Worm (Caenorhabditis elegans): ENCODE results near the gene C16D2.3.

ce11 chrII:9099017-9099416 lies 38.9 kb upstream of the C16D2.3 start, which contains the start of gene T24H10.1:
- TF ChIP-seq ztf-11 (tag; optimal IDR thresholded peaks at IDR 0.05), result no peak
- no peak for TF ChIP-seq mab-5 (tag; optimal IDR thresholded peaks at IDR 0.05)
- TF ChIP-seq blmp-1 (tag; optimal IDR thresholded peaks at IDR 0.05), result no peak
- no peak for TF ChIP-seq unc-62 (GFP tag; optimal IDR thresholded peaks at IDR 0.05)
- no peak for TF ChIP-seq snpc-4 (tag; optimal IDR thresholded peaks at IDR 0.05)
- TF ChIP-seq ceh-43 (GFP tag; optimal IDR thresholded peaks at IDR 0.05), result no peak
- TF ChIP-seq nhr-76 (tag; optimal IDR thresholded peaks at IDR 0.05), result no peak
- TF ChIP-seq nhr-12 (tag; optimal IDR thresholded peaks at IDR 0.05), result no peak
- no peak for TF ChIP-seq flh-1 (GFP tag; optimal IDR thresholded peaks at IDR 0.05)
- TF ChIP-seq lsy-2 (tag; optimal IDR thresholded peaks at IDR 0.05), result peak; percentile 27

Data from whole organism, mixed stage, embryonic.